Worm (Caenorhabditis elegans) whole organism, L1 larva: Measurements from ENCODE around the gene F17C8.3.

Experiments
- C16A3.4 ChIP-seq: fragments of 150-350 bp; optimal IDR thresholded peaks from 2 replicates; lab custom pipeline; 2014; ENCODE audit warnings: missing biosample characterization, missing genetic modification characterization
- C34B4.2 ChIP-seq: sonication (generic microtip); optimal IDR thresholded peaks from 2 replicates; lab custom pipeline; 2017; ENCODE audit warnings: mild to moderate bottlenecking, missing genetic modification characterization, missing compliant biosample characterization
- alr-1 ChIP-seq: fragments of 200-800 bp; sonication (Bioruptor generic); optimal IDR thresholded peaks from 2 replicates; lab custom pipeline; 2018; ENCODE audit warnings: borderline replicate concordance, mild to moderate bottlenecking, missing genetic modification characterization, missing compliant biosample characterization
- aly-2 ChIP-seq: fragments of 150-350 bp; optimal IDR thresholded peaks from 2 replicates; lab custom pipeline; 2014; ENCODE audit warnings: missing biosample characterization, missing genetic modification characterization
- ama-1 ChIP-seq: fragments of 150-350 bp; optimal IDR thresholded peaks from 2 replicates; lab custom pipeline; 2014
- blmp-1 ChIP-seq: fragments of 150-350 bp; optimal IDR thresholded peaks from 2 replicates; lab custom pipeline; 2014; ENCODE audit warnings: missing biosample characterization, missing genetic modification characterization
- ceh-8 ChIP-seq: fragments of 200-800 bp; sonication (Bioruptor generic); optimal IDR thresholded peaks from 2 replicates; lab custom pipeline; 2018; ENCODE audit warnings: mild to moderate bottlenecking, missing genetic modification characterization, moderate library complexity, missing compliant biosample characterization
- ceh-82 ChIP-seq, 3 experiments: fragments of 150-350 bp in 1 of 3; sonication (generic microtip) in 2 of 3; optimal IDR thresholded peaks; 2 replicates each; lab custom pipeline; 2014 to 2017; ENCODE audit warnings: missing biosample characterization in 3 of 3, missing genetic modification characterization in 3 of 3
- dpl-1 ChIP-seq, 3 experiments: fragments of 150-350 bp in 2 of 3; sonication (generic microtip) in 1 of 3; optimal IDR thresholded peaks; 2 replicates each; lab custom pipeline; 2014 to 2017; ENCODE audit warnings: missing biosample characterization in 3 of 3, missing genetic modification characterization in 3 of 3, missing genetic modification reagents in 3 of 3
- dsc-1 ChIP-seq: sonication (generic microtip); optimal IDR thresholded peaks from 2 replicates; lab custom pipeline; 2016; ENCODE audit warnings: mild to moderate bottlenecking, missing genetic modification characterization, missing compliant biosample characterization
- efl-1 ChIP-seq, 4 experiments: fragments of 150-350 bp; optimal IDR thresholded peaks in 3 of 4; peaks in 1 of 4; 1 replicate in 1 of 4; 2 replicates in 3 of 4; lab custom pipeline; 2014; ENCODE audit warnings: missing biosample characterization in 2 of 4, missing genetic modification characterization in 2 of 4, missing genetic modification reagents in 2 of 4
- elt-2 ChIP-seq: sonication (generic microtip); optimal IDR thresholded peaks from 2 replicates; lab custom pipeline; 2016; ENCODE audit warnings: missing genetic modification characterization, mild to moderate bottlenecking, inconsistent platforms, missing compliant biosample characterization, missing genetic modification reagents
- ets-5 ChIP-seq: fragments of 200-800 bp; sonication (Bioruptor generic); IDR thresholded peaks from 2 replicates; pipeline ENCODE4 v1.3.6; 2022; ENCODE audit warnings: missing genetic modification characterization, missing compliant biosample characterization
- fkh-4 ChIP-seq: sonication (generic microtip); optimal IDR thresholded peaks from 2 replicates; lab custom pipeline; 2016; ENCODE audit warnings: missing compliant biosample characterization, missing genetic modification characterization, borderline replicate concordance
- hlh-4 ChIP-seq: sonication (generic microtip); optimal IDR thresholded peaks from 2 replicates; lab custom pipeline; 2016; ENCODE audit warnings: mild to moderate bottlenecking, missing genetic modification characterization, missing compliant biosample characterization
- hpl-2 ChIP-seq: fragments of 150-350 bp; optimal IDR thresholded peaks from 2 replicates; lab custom pipeline; 2014; ENCODE audit warnings: missing biosample characterization, missing genetic modification reagents, missing genetic modification characterization
- irx-1 ChIP-seq: sonication (generic microtip); optimal IDR thresholded peaks from 2 replicates; lab custom pipeline; 2016; ENCODE audit warnings: missing genetic modification characterization, missing compliant biosample characterization
- jun-1 ChIP-seq: fragments of 150-350 bp; optimal IDR thresholded peaks from 2 replicates; lab custom pipeline; 2014; ENCODE audit warnings: missing biosample characterization, missing genetic modification reagents, missing genetic modification characterization
- lin-13 ChIP-seq: fragments of 150-350 bp; optimal IDR thresholded peaks from 2 replicates; lab custom pipeline; 2014; ENCODE audit warnings: missing biosample characterization, missing genetic modification reagents, missing genetic modification characterization
- lin-39 ChIP-seq: fragments of 150-350 bp; optimal IDR thresholded peaks from 2 replicates; lab custom pipeline; 2014; ENCODE audit warnings: missing biosample characterization, missing genetic modification reagents, missing genetic modification characterization
- mab-9 ChIP-seq: fragments of 200-800 bp; sonication (Bioruptor generic); IDR thresholded peaks from 2 replicates; pipeline ENCODE4 v1.3.6; 2022; ENCODE audit warnings: missing genetic modification reagents, missing genetic modification characterization, missing compliant biosample characterization
- nhr-19 ChIP-seq: fragments of 200-800 bp; sonication (Bioruptor generic); conservative IDR thresholded peaks from 2 replicates; pipeline ENCODE4 v1.3.6; 2022; ENCODE audit warnings: missing genetic modification characterization, missing compliant biosample characterization
- nhr-20 ChIP-seq: sonication (generic microtip); optimal IDR thresholded peaks from 2 replicates; lab custom pipeline; 2016; ENCODE audit warnings: mild to moderate bottlenecking, missing genetic modification characterization, missing compliant biosample characterization
- nhr-237 ChIP-seq: fragments of 150-350 bp; optimal IDR thresholded peaks from 2 replicates; lab custom pipeline; 2014; ENCODE audit warnings: missing biosample characterization, missing genetic modification characterization
- nhr-47 ChIP-seq: sonication (generic microtip); optimal IDR thresholded peaks from 2 replicates; lab custom pipeline; 2016; ENCODE audit warnings: mild to moderate bottlenecking, missing genetic modification characterization, moderate library complexity, missing compliant biosample characterization
- nhr-71 ChIP-seq: sonication (generic microtip); optimal IDR thresholded peaks from 2 replicates; lab custom pipeline; 2016; ENCODE audit warnings: mild to moderate bottlenecking, missing genetic modification characterization, moderate library complexity, missing compliant biosample characterization
- nhr-76 ChIP-seq: sonication (generic microtip); optimal IDR thresholded peaks from 2 replicates; lab custom pipeline; 2017; ENCODE audit warnings: missing biosample characterization, missing genetic modification characterization
- nhr-85 ChIP-seq: sonication (generic microtip); peaks from one replicate; lab custom pipeline; 2016; ENCODE audit warnings: missing genetic modification characterization, inconsistent platforms, missing compliant biosample characterization
- pag-3 ChIP-seq: sonication (generic microtip); optimal IDR thresholded peaks from 2 replicates; lab custom pipeline; 2017; ENCODE audit warnings: missing genetic modification characterization, mild to moderate bottlenecking, missing compliant biosample characterization, antibody characterized with exemption, borderline replicate concordance; ENCODE audit not compliant: insufficient read depth
- pax-3 ChIP-seq: fragments of 200-800 bp; sonication (Bioruptor generic); optimal IDR thresholded peaks from 2 replicates; lab custom pipeline; 2018; ENCODE audit warnings: mild to moderate bottlenecking, missing genetic modification characterization, moderate library complexity, missing compliant biosample characterization
- rnt-1 ChIP-seq: sonication (generic microtip); optimal IDR thresholded peaks from 2 replicates; lab custom pipeline; 2016; ENCODE audit warnings: mild to moderate bottlenecking, missing genetic modification characterization, moderate library complexity, missing compliant biosample characterization
- skn-1 ChIP-seq: fragments of 150-350 bp; optimal IDR thresholded peaks from 2 replicates; lab custom pipeline; 2014; ENCODE audit warnings: missing biosample characterization, missing genetic modification characterization
- unc-130 ChIP-seq: fragments of 150-350 bp; optimal IDR thresholded peaks from 2 replicates; lab custom pipeline; 2017; ENCODE audit warnings: missing biosample characterization, missing genetic modification characterization, inconsistent platforms
- unc-86 ChIP-seq: sonication (generic microtip); optimal IDR thresholded peaks from 2 replicates; lab custom pipeline; 2016; ENCODE audit warnings: missing genetic modification characterization, missing compliant biosample characterization
- vab-15 ChIP-seq: sonication (generic microtip); optimal IDR thresholded peaks from 2 replicates; lab custom pipeline; 2017; ENCODE audit warnings: missing genotype, mild to moderate bottlenecking, missing genetic modification characterization, missing compliant biosample characterization
- zip-4 ChIP-seq: fragments of 200-800 bp; sonication (Bioruptor generic); optimal IDR thresholded peaks from 2 replicates; lab custom pipeline; 2018; ENCODE audit warnings: mild to moderate bottlenecking, missing genetic modification characterization, moderate library complexity, missing compliant biosample characterization

F17C8.3 gene

DNA sequence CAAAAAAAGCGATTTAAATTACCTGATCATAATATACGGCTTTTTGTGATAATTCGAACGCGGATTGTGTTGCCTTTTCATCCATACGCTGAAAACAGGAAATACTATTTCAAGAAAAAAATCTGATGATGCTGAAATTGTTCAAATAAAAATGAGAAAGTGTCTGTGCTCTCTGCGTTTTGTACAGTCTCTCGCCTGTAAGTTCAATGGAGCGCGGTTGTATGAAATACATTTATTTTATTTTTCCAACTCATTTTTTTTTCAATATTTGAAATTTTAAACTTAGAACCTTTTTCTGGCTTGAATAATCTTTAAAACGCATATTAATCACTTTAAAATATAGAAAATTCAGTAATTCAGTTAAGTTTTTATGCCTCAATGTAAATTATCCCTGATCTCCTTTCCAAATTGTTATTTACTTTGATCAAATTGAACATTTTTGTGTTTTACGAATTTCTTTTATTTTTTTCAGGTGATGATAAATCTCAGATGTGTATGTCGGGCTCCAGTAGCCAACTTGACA, 27.7 kb upstream of the F17C8.3 start, which contains the start of the genes clp-2 and mrpl-16 (continued):
- peak; percentile 42 to 58 for TF ChIP-seq efl-1 (optimal IDR thresholded peaks at IDR 0.05; lab: Kevin White, UChicago)
- peak; percentile 59 to 93 for TF ChIP-seq efl-1 (GFP tag; optimal IDR thresholded peaks at IDR 0.05 in 1 of 2; lab: Kevin White, UChicago)
- TF ChIP-seq C16A3.4 (tag; lab: Kevin White, UChicago) = peak; percentile 10
- peak; percentile 5 for TF ChIP-seq nhr-47
- TF ChIP-seq jun-1 (tag; lab: Kevin White, UChicago) = no peak
- no peak for TF ChIP-seq nhr-76
- no peak for TF ChIP-seq pax-3 (tag; lab: Kevin White, UChicago)
- no peak for TF ChIP-seq blmp-1 (tag; lab: Kevin White, UChicago)
- peak; percentile 21 to 68 (median 46) for TF ChIP-seq dpl-1 (GFP tag; optimal IDR thresholded peaks at IDR 0.05; lab: Kevin White, UChicago)
- no peak for TF ChIP-seq C34B4.2 (tag; lab: Kevin White, UChicago)
- no peak for TF ChIP-seq pag-3 (tag; lab: Kevin White, UChicago)
- peak in 1 of 3 experiments; percentile 21 for TF ChIP-seq ceh-82 (tag; optimal IDR thresholded peaks at IDR 0.05; lab: Kevin White, UChicago)
- no peak for TF ChIP-seq hpl-2 (GFP tag; lab: Kevin White, UChicago)
- no peak for TF ChIP-seq nhr-20 (tag; lab: Kevin White, UChicago)
- no peak for TF ChIP-seq unc-130 (tag; lab: Kevin White, UChicago)
- no peak for TF ChIP-seq nhr-237 (tag; lab: Kevin White, UChicago)
- peak; percentile 34 for TF ChIP-seq rnt-1

DNA sequence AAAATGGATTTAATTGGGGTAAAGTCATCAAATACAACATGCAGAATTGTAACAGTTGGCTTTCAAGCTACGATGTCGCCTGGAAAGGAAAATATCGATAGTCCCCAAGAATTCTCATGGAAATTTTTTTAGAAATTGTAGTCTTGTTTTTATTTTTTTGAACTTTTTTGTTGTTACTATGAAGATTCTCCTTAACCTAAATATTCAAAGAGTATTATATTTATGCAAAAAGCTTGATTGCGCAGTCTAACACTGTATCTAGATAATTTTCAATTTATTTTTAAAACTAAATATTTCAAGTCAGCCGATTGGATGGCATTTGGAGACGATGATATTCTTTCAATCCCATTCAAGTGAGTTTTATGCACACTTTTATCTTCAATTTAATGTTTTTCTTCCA, 26.5 kb upstream of the F17C8.3 start, which contains the start of gene pgap-2:
Gene pgap-2, plus strand, starts transcription at position 301 of the 400 bp plus-strand sequence.
- no peak for TF ChIP-seq alr-1 (tag; lab: Kevin White, UChicago)
- no peak for TF ChIP-seq skn-1 (tag; lab: Kevin White, UChicago)
- no peak for TF ChIP-seq nhr-76
- TF ChIP-seq zip-4 (GFP tag; lab: Kevin White, UChicago) = no peak
- TF ChIP-seq unc-86 (tag; lab: Kevin White, UChicago) = no peak
- TF ChIP-seq efl-1 (optimal IDR thresholded peaks at IDR 0.05; lab: Kevin White, UChicago) = no peak
- TF ChIP-seq efl-1 (GFP tag; optimal IDR thresholded peaks at IDR 0.05 in 1 of 2; lab: Kevin White, UChicago) = no peak
- no peak for TF ChIP-seq lin-13 (GFP tag; lab: Kevin White, UChicago)
- no peak for TF ChIP-seq mab-9 (GFP tag; lab: Robert Waterston, UW)
- TF ChIP-seq fkh-4 (tag; lab: Kevin White, UChicago) = no peak
- TF ChIP-seq vab-15 (tag; lab: Kevin White, UChicago) = no peak
- TF ChIP-seq dsc-1 = no peak
- TF ChIP-seq unc-130 (tag; lab: Kevin White, UChicago) = no peak
- no peak for TF ChIP-seq ceh-8 (GFP tag; lab: Kevin White, UChicago)
- no peak for TF ChIP-seq irx-1 (tag; lab: Kevin White, UChicago)
- TF ChIP-seq ets-5 = no peak
- TF ChIP-seq elt-2 = no peak
- no peak for TF ChIP-seq nhr-85 (tag; lab: Kevin White, UChicago)
- TF ChIP-seq hlh-4 (tag; lab: Kevin White, UChicago) = no peak
- TF ChIP-seq nhr-71 = no peak
- no peak for TF ChIP-seq ama-1

DNA sequence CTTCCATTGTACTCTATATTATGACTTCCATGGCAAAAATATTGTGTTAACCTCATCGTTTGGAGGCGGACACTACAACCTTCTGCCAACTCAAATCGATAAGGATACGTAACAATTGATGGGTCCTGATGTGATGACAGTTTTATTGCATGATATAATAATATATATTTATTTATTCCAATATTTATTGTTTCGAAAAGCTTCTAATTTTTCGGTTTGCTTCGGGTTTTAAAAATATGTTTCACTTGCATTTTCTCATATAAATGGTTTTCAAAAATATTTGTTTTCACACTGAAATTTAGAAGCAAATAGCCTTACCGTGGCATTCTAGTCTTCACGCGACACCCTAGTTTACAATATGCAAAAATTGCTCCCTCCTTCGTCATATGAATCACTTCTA, 25.1 kb upstream of the F17C8.3 start, which contains the start of gene T04A8.13:
Gene T04A8.13, plus strand, starts transcription at position 301 of the 400 bp plus-strand sequence.
- TF ChIP-seq lin-39 (tag; lab: Kevin White, UChicago) (no peak), efl-1 (optimal IDR thresholded peaks at IDR 0.05; lab: Kevin White, UChicago) (no peak), efl-1 (GFP tag; optimal IDR thresholded peaks at IDR 0.05 in 1 of 2; lab: Kevin White, UChicago) (peak in 1 of 2 experiments; percentile 2)
- TF ChIP-seq, all 84 proteins: peak for 1

DNA sequence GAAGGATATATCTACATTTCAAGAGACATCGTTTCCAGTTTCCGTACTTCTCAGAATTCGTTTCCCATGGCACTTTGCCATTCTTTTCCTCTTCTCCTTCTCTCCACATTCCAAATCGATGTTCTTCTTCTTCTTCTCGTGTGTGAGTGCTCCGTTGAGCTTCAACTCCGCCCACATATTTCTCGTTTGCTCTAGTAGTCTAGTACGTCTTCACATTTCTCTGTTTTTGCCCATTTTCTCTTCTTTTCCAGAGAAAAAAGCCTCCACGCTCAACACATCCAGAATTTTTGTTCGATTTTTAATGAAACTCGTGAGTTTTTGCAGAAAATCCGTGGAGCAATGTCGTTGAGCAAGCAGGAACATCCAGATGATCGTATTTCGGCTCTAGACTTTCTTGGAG, 22.8 kb upstream of the F17C8.3 start, which contains the start of gene T04A8.18:
Gene T04A8.18, plus strand, starts transcription at position 301 of the 400 bp plus-strand sequence.
- TF ChIP-seq nhr-19 (GFP tag; lab: Robert Waterston, UW) = no peak
- TF ChIP-seq aly-2 = no peak
- no peak for TF ChIP-seq C34B4.2 (tag; lab: Kevin White, UChicago)
